ENCODE assay signal across 1 fruit fly cellular context in the genomic region with DNA sequence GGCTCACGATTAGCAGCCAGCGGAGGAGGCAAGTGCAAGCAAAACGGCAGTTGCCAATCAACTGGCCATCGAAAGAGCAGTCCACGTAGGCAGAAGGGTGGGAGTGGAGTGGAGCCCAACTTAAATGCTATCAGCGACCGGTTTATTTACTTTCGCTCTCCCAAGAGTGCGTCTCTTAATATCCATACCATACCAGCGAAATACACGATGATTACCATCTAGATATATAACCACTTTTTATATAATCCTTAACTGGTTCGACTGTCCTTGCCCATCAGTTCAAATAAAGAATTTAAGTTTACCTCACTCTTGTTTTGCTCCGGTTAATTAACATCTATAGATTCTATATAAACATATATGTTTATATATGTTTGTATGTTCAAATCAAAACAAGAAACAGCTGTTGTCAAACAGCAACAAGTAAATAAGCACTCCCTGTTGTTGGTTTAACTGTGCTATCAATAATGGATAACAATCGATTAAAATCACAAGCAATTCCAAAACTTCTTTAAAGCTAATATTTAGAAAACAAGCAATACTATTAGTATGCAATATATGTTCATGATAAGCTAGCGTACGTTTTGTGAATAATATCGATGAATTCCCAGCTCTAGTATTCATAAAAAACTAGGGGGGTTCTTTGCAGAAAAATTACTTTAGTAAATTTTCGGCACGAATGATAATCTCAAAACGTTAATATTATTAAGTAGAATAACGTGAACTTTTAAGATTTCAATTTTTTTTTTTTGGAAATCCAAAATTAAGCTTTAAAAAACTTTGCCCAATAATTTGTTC.
A peak's percentile ranks its signal among the peaks of the same experiment; 100 is the strongest.
TF ChIP-seq lines count a peak whose summit lies in the region.

No protein-coding gene starts in this region.

TF ChIP-seq in whole organism, embryonic, 481 proteins besides CTCF, POLR2A, EP300 and RAD21 (continued from another document and continues in another):
- TF ChIP-seq pan (optimal IDR thresholded peaks at IDR 0.05; lab: Kevin White, UChicago) (no peak), pan (GFP tag; optimal IDR thresholded peaks at IDR 0.05 in 1 of 2, IDR thresholded peaks at IDR 0.05 in 1 of 2) (no peak), CG9817 (tag; optimal IDR thresholded peaks at IDR 0.05; lab: Kevin White, UChicago) (peak; percentile 37), Fer3 (tag; optimal IDR thresholded peaks at IDR 0.05; lab: Kevin White, UChicago) (peak; percentile 65), E2f1 (GFP tag; IDR thresholded peaks at IDR 0.05; lab: Robert Waterston, UW) (peak; percentile 33; the same call in 1 of the 2 replicates), CG7372 (GFP tag; IDR thresholded peaks at IDR 0.05; lab: Robert Waterston, UW) (no peak), CG18599 (GFP tag; optimal IDR thresholded peaks at IDR 0.05; lab: Kevin White, UChicago) (peak; percentile 67), Mad (GFP tag; optimal IDR thresholded peaks at IDR 0.05; lab: Kevin White, UChicago) (peak; percentile 2), CG4854 (GFP tag; optimal IDR thresholded peaks at IDR 0.05; lab: Kevin White, UChicago) (peak; percentile 74), Dip2 (GFP tag; IDR thresholded peaks at IDR 0.05; lab: Robert Waterston, UW) (no peak), Pdp1 (GFP tag; optimal IDR thresholded peaks at IDR 0.05; lab: Kevin White, UChicago) (peak in 1 of 2 experiments; percentile 27), CG16779 (GFP tag; IDR thresholded peaks at IDR 0.05; lab: Robert Waterston, UW) (no peak), CG16813 (GFP tag; IDR thresholded peaks at IDR 0.05; lab: Robert Waterston, UW; ENCODE audit: partially characterized antibody) (no peak), MESR4 (GFP tag; optimal IDR thresholded peaks at IDR 0.05; lab: Kevin White, UChicago) (peak; percentile 12), Dbx (GFP tag; IDR thresholded peaks at IDR 0.05; lab: Robert Waterston, UW) (peak; percentile 63; the same call in 2 of the 3 replicates), Six4 (GFP tag; optimal IDR thresholded peaks at IDR 0.05; lab: Kevin White, UChicago) (peak; percentile 15), gcm2 (GFP tag; optimal IDR thresholded peaks at IDR 0.05; lab: Kevin White, UChicago) (peak; percentile 21), CG9215 (GFP tag; IDR thresholded peaks at IDR 0.05; lab: Robert Waterston, UW) (no peak), CG15011 (GFP tag; optimal IDR thresholded peaks at IDR 0.05; lab: Kevin White, UChicago) (peak; percentile 67), CG10366 (GFP tag; IDR thresholded peaks at IDR 0.05; lab: Robert Waterston, UW) (0 out of 2 replicates have a peak, but pooled peaks have one; percentile 13), exex (tag; optimal IDR thresholded peaks at IDR 0.05; lab: Kevin White, UChicago) (peak; percentile 32), stwl (tag; optimal IDR thresholded peaks at IDR 0.05; lab: Kevin White, UChicago) (peak; percentile 22), chif (GFP tag; optimal IDR thresholded peaks at IDR 0.05; lab: Kevin White, UChicago) (no peak), gce (GFP tag; IDR thresholded peaks at IDR 0.05; lab: Robert Waterston, UW) (0 out of 3 replicates have a peak, but pooled peaks have one; percentile 30), eyg (GFP tag; optimal IDR thresholded peaks at IDR 0.05; lab: Kevin White, UChicago) (peak; percentile 13), CG3407 (GFP tag; optimal IDR thresholded peaks at IDR 0.05; lab: Kevin White, UChicago) (peak; percentile 43), CG1233 (GFP tag; optimal IDR thresholded peaks at IDR 0.05; lab: Kevin White, UChicago) (peak; percentile 61), CG14441 (GFP tag; IDR thresholded peaks at IDR 0.05; lab: Robert Waterston, UW) (no peak), HLH54F (GFP tag; optimal IDR thresholded peaks at IDR 0.05; lab: Kevin White, UChicago) (no peak), CG5180 (GFP tag; optimal IDR thresholded peaks at IDR 0.05; lab: Kevin White, UChicago) (no peak), jumu (GFP tag; optimal IDR thresholded peaks at IDR 0.05; lab: Kevin White, UChicago) (no peak), CG18011 (GFP tag; optimal IDR thresholded peaks at IDR 0.05; lab: Kevin White, UChicago) (peak; percentile 6), CG11723 (GFP tag; optimal IDR thresholded peaks at IDR 0.05; lab: Kevin White, UChicago) (no peak), insv (GFP tag; optimal IDR thresholded peaks at IDR 0.05; lab: Kevin White, UChicago) (peak in 1 of 2 experiments; percentile 45), Hand (GFP tag; optimal IDR thresholded peaks at IDR 0.05; lab: Kevin White, UChicago) (no peak), Nf-YB (GFP tag; optimal IDR thresholded peaks at IDR 0.05; lab: Kevin White, UChicago) (no peak), HmgZ (tag; optimal IDR thresholded peaks at IDR 0.05; lab: Kevin White, UChicago) (peak; percentile 29), pum (GFP tag; optimal IDR thresholded peaks at IDR 0.05; lab: Kevin White, UChicago) (no peak), Rfx (GFP tag; IDR thresholded peaks at IDR 0.05; lab: Robert Waterston, UW) (peak; percentile 77), corto (GFP tag; optimal IDR thresholded peaks at IDR 0.05; lab: Kevin White, UChicago) (no peak), CG3065 (GFP tag; optimal IDR thresholded peaks at IDR 0.05; lab: Kevin White, UChicago) (no peak), E2f2 (GFP tag; IDR thresholded peaks at IDR 0.05; lab: Robert Waterston, UW) (peak; percentile 41; the same call in 1 of the 2 replicates), kah (GFP tag; optimal IDR thresholded peaks at IDR 0.05; lab: Kevin White, UChicago) (peak; percentile 17), CG16815 (GFP tag; optimal IDR thresholded peaks at IDR 0.05; lab: Kevin White, UChicago) (no peak), CG11247 (GFP tag; IDR thresholded peaks at IDR 0.05; lab: Robert Waterston, UW) (0 out of 2 replicates have a peak, but pooled peaks have one; percentile 52), zen2 (GFP tag; IDR thresholded peaks at IDR 0.05; lab: Robert Waterston, UW; ENCODE audit: partially characterized antibody) (no peak), unpg (GFP tag; optimal IDR thresholded peaks at IDR 0.05; lab: Kevin White, UChicago) (peak; percentile 40), ci (GFP tag; IDR thresholded peaks at IDR 0.05; lab: Robert Waterston, UW) (peak; percentile 57; the same call in 1 of the 3 replicates), CG10431 (GFP tag; optimal IDR thresholded peaks at IDR 0.05; lab: Kevin White, UChicago) (no peak), CG12219 (GFP tag; optimal IDR thresholded peaks at IDR 0.05; lab: Kevin White, UChicago) (peak; percentile 6), CG12299 (tag; optimal IDR thresholded peaks at IDR 0.05; lab: Kevin White, UChicago) (peak; percentile 73), CG11085 (GFP tag; IDR thresholded peaks at IDR 0.05; lab: Robert Waterston, UW) (0 out of 2 replicates have a peak, but pooled peaks have one; percentile 43), twi (tag; optimal IDR thresholded peaks at IDR 0.05; lab: Kevin White, UChicago) (peak; percentile 3), CG8478 (optimal IDR thresholded peaks at IDR 0.05; lab: Kevin White, UChicago) (no peak), Neu2 (GFP tag; optimal IDR thresholded peaks at IDR 0.05; lab: Kevin White, UChicago; ENCODE audit: borderline replicate concordance) (no peak), CG8924 (tag; optimal IDR thresholded peaks at IDR 0.05; lab: Kevin White, UChicago) (peak; percentile 65), her (GFP tag; optimal IDR thresholded peaks at IDR 0.05; lab: Kevin White, UChicago) (peak; percentile 35), row (GFP tag; IDR thresholded peaks at IDR 0.05; lab: Robert Waterston, UW) (peak; percentile 77), BtbVII (GFP tag; optimal IDR thresholded peaks at IDR 0.05; lab: Kevin White, UChicago) (peak; percentile 72), hkb (optimal IDR thresholded peaks at IDR 0.05; lab: Kevin White, UChicago) (no peak), hkb (GFP tag; IDR thresholded peaks at IDR 0.05; lab: Robert Waterston, UW) (peak; percentile 62), CG7839 (tag; optimal IDR thresholded peaks at IDR 0.05; lab: Kevin White, UChicago) (peak; percentile 34), Usf (GFP tag; optimal IDR thresholded peaks at IDR 0.05; lab: Kevin White, UChicago) (no peak), CG15269 (tag; optimal IDR thresholded peaks at IDR 0.05; lab: Kevin White, UChicago) (peak; percentile 66), CG7928 (GFP tag; optimal IDR thresholded peaks at IDR 0.05; lab: Kevin White, UChicago) (peak; percentile 32), CG9727 (GFP tag; optimal IDR thresholded peaks at IDR 0.05; lab: Kevin White, UChicago) (peak; percentile 53), emc (GFP tag; optimal IDR thresholded peaks at IDR 0.05; lab: Kevin White, UChicago) (no peak), mam (GFP tag; optimal IDR thresholded peaks at IDR 0.05; lab: Kevin White, UChicago) (peak; percentile 41), Ets97D (GFP tag; optimal IDR thresholded peaks at IDR 0.05; lab: Kevin White, UChicago) (no peak), knrl (GFP tag; IDR thresholded peaks at IDR 0.05; lab: Robert Waterston, UW; ENCODE audit: partially characterized antibody) (no peak), Hr51 (GFP tag; optimal IDR thresholded peaks at IDR 0.05; lab: Kevin White, UChicago) (peak in 1 of 2 experiments; percentile 25), Fer1 (GFP tag; optimal IDR thresholded peaks at IDR 0.05; lab: Kevin White, UChicago) (peak; percentile 67), otp (GFP tag; IDR thresholded peaks at IDR 0.05; lab: Robert Waterston, UW) (no peak; the same call in 2 of the 3 replicates), CG17328 (GFP tag; IDR thresholded peaks at IDR 0.05; lab: Robert Waterston, UW) (no peak), BEAF-32 (GFP tag; optimal IDR thresholded peaks at IDR 0.05; lab: Kevin White, UChicago) (peak; percentile 46), CG31441 (GFP tag; IDR thresholded peaks at IDR 0.05; lab: Robert Waterston, UW) (peak; percentile 27; the same call in 1 of the 2 replicates), CG6854 (GFP tag; optimal IDR thresholded peaks at IDR 0.05; lab: Kevin White, UChicago) (peak; percentile 71), CG33213 (GFP tag; optimal IDR thresholded peaks at IDR 0.05; lab: Kevin White, UChicago) (peak; percentile 32), az2 (GFP tag; optimal IDR thresholded peaks at IDR 0.05; lab: Kevin White, UChicago) (no peak), gt (GFP tag; IDR thresholded peaks at IDR 0.05; lab: Robert Waterston, UW) (no peak), CG30020 (tag; optimal IDR thresholded peaks at IDR 0.05; lab: Kevin White, UChicago) (peak; percentile 61), NC2α (GFP tag; optimal IDR thresholded peaks at IDR 0.05; lab: Kevin White, UChicago) (no peak), mirr (GFP tag; optimal IDR thresholded peaks at IDR 0.05; lab: Kevin White, UChicago) (peak; percentile 52), MTF-1 (GFP tag; optimal IDR thresholded peaks at IDR 0.05; lab: Kevin White, UChicago; ENCODE audit: borderline replicate concordance) (no peak), ssp (GFP tag; IDR thresholded peaks at IDR 0.05; lab: Robert Waterston, UW) (no peak), h (optimal IDR thresholded peaks at IDR 0.05; lab: Kevin White, UChicago) (no peak), ind (GFP tag; optimal IDR thresholded peaks at IDR 0.05; lab: Kevin White, UChicago) (no peak), CG10267 (tag; optimal IDR thresholded peaks at IDR 0.05; lab: Kevin White, UChicago) (peak; percentile 51), en (GFP tag; optimal IDR thresholded peaks at IDR 0.05; lab: Kevin White, UChicago) (no peak), CG2202 (tag; optimal IDR thresholded peaks at IDR 0.05; lab: Kevin White, UChicago) (peak; percentile 22), tna (GFP tag; IDR thresholded peaks at IDR 0.05; lab: Robert Waterston, UW; ENCODE audit: partially characterized antibody) (no peak), CG2889 (GFP tag; IDR thresholded peaks at IDR 0.05; lab: Robert Waterston, UW) (0 out of 3 replicates have a peak, but pooled peaks have one; percentile 18), CG3995 (GFP tag; optimal IDR thresholded peaks at IDR 0.05; lab: Kevin White, UChicago) (peak; percentile 33), CG33557 (GFP tag; optimal IDR thresholded peaks at IDR 0.05; lab: Kevin White, UChicago) (no peak), dm (GFP tag; optimal IDR thresholded peaks at IDR 0.05; lab: Kevin White, UChicago) (no peak), salm (tag; optimal IDR thresholded peaks at IDR 0.05; lab: Kevin White, UChicago) (no peak), CG6272 (GFP tag; IDR thresholded peaks at IDR 0.05; lab: Robert Waterston, UW) (no peak), sc (optimal IDR thresholded peaks at IDR 0.05; lab: Kevin White, UChicago) (no peak), sc (GFP tag; optimal IDR thresholded peaks at IDR 0.05; lab: Kevin White, UChicago) (no peak), CG12659 (GFP tag; optimal IDR thresholded peaks at IDR 0.05; lab: Kevin White, UChicago) (peak; percentile 71), CG15514 (GFP tag; optimal IDR thresholded peaks at IDR 0.05; lab: Kevin White, UChicago) (peak; percentile 84), ap (GFP tag; IDR thresholded peaks at IDR 0.05; lab: Robert Waterston, UW) (no peak), Poxn (GFP tag; IDR thresholded peaks at IDR 0.05; lab: Robert Waterston, UW) (no peak), Doc3 (GFP tag; IDR thresholded peaks at IDR 0.05; lab: Robert Waterston, UW; ENCODE audit: partially characterized antibody) (peak; percentile 26; the same call in 2 of the 3 replicates), toy (GFP tag; IDR thresholded peaks at IDR 0.05; lab: Robert Waterston, UW) (no peak), nom (GFP tag; optimal IDR thresholded peaks at IDR 0.05; lab: Kevin White, UChicago) (peak; percentile 47), stc (GFP tag; IDR thresholded peaks at IDR 0.05; lab: Robert Waterston, UW) (peak; percentile 9; the same call in 1 of the 2 replicates), CG10321 (GFP tag; IDR thresholded peaks at IDR 0.05; lab: Robert Waterston, UW) (no peak; the same call in 1 of the 2 replicates), CHES-1-like (GFP tag; optimal IDR thresholded peaks at IDR 0.05; lab: Kevin White, UChicago) (peak; percentile 13), Jarid2 (GFP tag; optimal IDR thresholded peaks at IDR 0.05; lab: Kevin White, UChicago) (no peak), Adf1 (GFP tag; IDR thresholded peaks at IDR 0.05; lab: Robert Waterston, UW) (peak; percentile 43), CG6683 (GFP tag; optimal IDR thresholded peaks at IDR 0.05; lab: Kevin White, UChicago) (peak; percentile 52), CG4328 (GFP tag; optimal IDR thresholded peaks at IDR 0.05; lab: Kevin White, UChicago) (peak; percentile 10), CG6791 (GFP tag; IDR thresholded peaks at IDR 0.05; lab: Robert Waterston, UW; ENCODE audit: partially characterized antibody) (no peak), CG12744 (GFP tag; optimal IDR thresholded peaks at IDR 0.05; lab: Kevin White, UChicago) (peak; percentile 72), dmrt11E (tag; optimal IDR thresholded peaks at IDR 0.05; lab: Kevin White, UChicago) (no peak), gcm (GFP tag; optimal IDR thresholded peaks at IDR 0.05; lab: Kevin White, UChicago) (peak; percentile 22), grn (GFP tag; optimal IDR thresholded peaks at IDR 0.05; lab: Kevin White, UChicago) (peak; percentile 68), CG11560 (tag; IDR thresholded peaks at IDR 0.05; lab: Robert Waterston, UW) (no peak), CG1832 (GFP tag; optimal IDR thresholded peaks at IDR 0.05; lab: Kevin White, UChicago) (no peak)
